Worm (Caenorhabditis elegans) whole organism, L4/young adult: Measurements from ENCODE around the gene W03D2.9.

Experiments
- W03F9.2 ChIP-seq: fragments of 150-350 bp; optimal IDR thresholded peaks from 2 replicates; lab custom pipeline; 2014; ENCODE audit warnings: missing biosample characterization, missing genetic modification characterization
- dao-5 ChIP-seq: sonication (generic microtip); optimal IDR thresholded peaks from 2 replicates; lab custom pipeline; 2016; ENCODE audit warnings: missing genotype, missing genetic modification characterization, moderate library complexity, missing compliant biosample characterization

- TF ChIP-seq W03F9.2 (tag; lab: Kevin White, UChicago) (no peak), dao-5 (no peak)
Observed at ce11 chrIV:4028177-4028576, 46.3 kb downstream of the W03D2.9 start.
